Worm (Caenorhabditis elegans): Measurements from ENCODE around the gene C07A12.2.

C07A12.2 gene

ce11 chrX:4508209-4508608 is 36.4 kb upstream of the C07A12.2 start, which contains the start of gene rhi-1:
rhi-1 (plus strand) TSS chrX:4508509.
- TF ChIP-seq sptf-2 (GFP tag; optimal IDR thresholded peaks at IDR 0.05) = no peak
- no peak for TF ChIP-seq F23B12.7 (tag; optimal IDR thresholded peaks at IDR 0.05; ENCODE audit: insufficient read depth)
- TF ChIP-seq cebp-1 (GFP tag; IDR thresholded peaks at IDR 0.05) = no peak
- peak; percentile 61 for TF ChIP-seq cebp-1 (tag; optimal IDR thresholded peaks at IDR 0.05)
- TF ChIP-seq ztf-28 (GFP tag; IDR thresholded peaks at IDR 0.05) = no peak
- TF ChIP-seq dpl-1 (GFP tag; optimal IDR thresholded peaks at IDR 0.05) = no peak
- TF ChIP-seq mes-4 (tag; optimal IDR thresholded peaks at IDR 0.05) = no peak

ce11 chrX:4513657-4514143 is 30.9 kb upstream of the C07A12.2 start, which contains the start of gene spr-3:
spr-3 (plus strand) TSS chrX:4514093.
- TF ChIP-seq zfh-2 (GFP tag; conservative IDR thresholded peaks at IDR 0.05) (peak; percentile 71), nhr-27 (tag; optimal IDR thresholded peaks at IDR 0.05) (no peak), rcor-1 (GFP tag; IDR thresholded peaks at IDR 0.05) (no peak), pha-4 (tag; optimal IDR thresholded peaks at IDR 0.05) (no peak), mcd-1 (GFP tag; IDR thresholded peaks at IDR 0.05) (0 out of 2 replicates have a peak, but pooled peaks have one; percentile 16), xnd-1 (tag; optimal IDR thresholded peaks at IDR 0.05) (no peak), egrh-3 (GFP tag; IDR thresholded peaks at IDR 0.05) (peak; percentile 52; the same call in 1 of the 2 replicates), cebp-1 (GFP tag; IDR thresholded peaks at IDR 0.05) (no peak), cebp-1 (tag; optimal IDR thresholded peaks at IDR 0.05) (peak; percentile 20)

ce11 chrX:4516758-4517157 is 27.9 kb upstream of the C07A12.2 start:
- TF ChIP-seq ceh-91 (GFP tag; IDR thresholded peaks at IDR 0.05) = no peak
- TF ChIP-seq madf-10 (tag; optimal IDR thresholded peaks at IDR 0.05) = no peak
- TF ChIP-seq lin-35 (GFP tag; optimal IDR thresholded peaks at IDR 0.05) = peak in 1 of 3 experiments; percentile 13

ce11 chrX:4519968-4520367 is 24.7 kb upstream of the C07A12.2 start:
- no peak for TF ChIP-seq Y56A3A.18 (GFP tag; IDR thresholded peaks at IDR 0.05)
- TF ChIP-seq rec-8 (tag; optimal IDR thresholded peaks at IDR 0.05) = no peak
- TF ChIP-seq Y53G8AR.9 (GFP tag; conservative IDR thresholded peaks at IDR 0.05) = no peak
- no peak for TF ChIP-seq ceh-91 (GFP tag; IDR thresholded peaks at IDR 0.05)
- TF ChIP-seq snpc-1.3 (tag; optimal IDR thresholded peaks at IDR 0.05; ENCODE audit: insufficient read depth) = no peak
- peak; percentile 1 for TF ChIP-seq ceh-27 (GFP tag; optimal IDR thresholded peaks at IDR 0.05)
- no peak for TF ChIP-seq sea-2 (GFP tag; IDR thresholded peaks at IDR 0.05)
- TF ChIP-seq C17E4.6 (GFP tag; IDR thresholded peaks at IDR 0.05) = no peak
- TF ChIP-seq madf-3 (GFP tag; IDR thresholded peaks at IDR 0.05) = no peak
- no peak for TF ChIP-seq sdz-38 (tag; optimal IDR thresholded peaks at IDR 0.05)
- no peak for TF ChIP-seq F22D6.2 (tag; optimal IDR thresholded peaks at IDR 0.05)
- TF ChIP-seq F37B4.10 (GFP tag; IDR thresholded peaks at IDR 0.05) = no peak
- no peak for TF ChIP-seq gei-17 (GFP tag; optimal IDR thresholded peaks at IDR 0.05)
- TF ChIP-seq cebp-1 (GFP tag; IDR thresholded peaks at IDR 0.05) = 0 out of 2 replicates have a peak, but pooled peaks have one; percentile 18
- TF ChIP-seq cebp-1 (tag; optimal IDR thresholded peaks at IDR 0.05) = peak; percentile 12
- no peak for TF ChIP-seq him-1 (tag; optimal IDR thresholded peaks at IDR 0.05)
- TF ChIP-seq lin-26 (GFP tag; IDR thresholded peaks at IDR 0.05) = 0 out of 2 replicates have a peak, but pooled peaks have one; percentile 8

- TF ChIP-seq ZK185.1 (tag; optimal IDR thresholded peaks at IDR 0.05; ENCODE audit: poor library complexity, severe bottlenecking) (no peak), him-1 (tag; optimal IDR thresholded peaks at IDR 0.05) (no peak), egrh-3 (GFP tag; IDR thresholded peaks at IDR 0.05) (no peak), lin-40 (tag; optimal IDR thresholded peaks at IDR 0.05) (no peak), bed-2 (GFP tag; IDR thresholded peaks at IDR 0.05) (no peak), chd-7 (tag; optimal IDR thresholded peaks at IDR 0.05) (no peak)
Observed at ce11 chrX:4521166-4521565, 23.5 kb upstream of the C07A12.2 start.
